Worm (Caenorhabditis elegans) whole organism, young adult: Measurements from ENCODE around the gene srt-29.

Experiments
- T26A5.8 ChIP-seq: sonication (generic microtip); optimal IDR thresholded peaks from 2 replicates; lab custom pipeline; 2016; ENCODE audit warnings: missing genetic modification characterization, missing compliant biosample characterization
- ZK185.1 ChIP-seq: sonication (generic microtip); optimal IDR thresholded peaks from 2 replicates; lab custom pipeline; 2016; ENCODE audit warnings: mild to moderate bottlenecking, missing genetic modification characterization, missing compliant biosample characterization; ENCODE audit not compliant: poor library complexity, severe bottlenecking
- madf-3 ChIP-seq: fragments of 200-800 bp; sonication (Bioruptor generic); IDR thresholded peaks from 2 replicates; pipeline ENCODE4 v1.3.6; 2022; ENCODE audit warnings: missing genetic modification reagents, missing genetic modification characterization, missing compliant biosample characterization
- nhr-90 ChIP-seq: sonication (generic microtip); optimal IDR thresholded peaks from 2 replicates; lab custom pipeline; 2016; ENCODE audit warnings: missing genotype, mild to moderate bottlenecking, missing genetic modification characterization, missing compliant biosample characterization
- zim-3 ChIP-seq: sonication (generic microtip); optimal IDR thresholded peaks from 2 replicates; lab custom pipeline; 2017; ENCODE audit warnings: mild to moderate bottlenecking, missing genetic modification characterization, moderate library complexity, missing compliant biosample characterization

- TF ChIP-seq ZK185.1 (tag; lab: Kevin White, UChicago) = no peak
- no peak for TF ChIP-seq madf-3 (GFP tag; lab: Robert Waterston, UW)
- no peak for TF ChIP-seq nhr-90 (tag; lab: Kevin White, UChicago)
- TF ChIP-seq zim-3 (tag; lab: Kevin White, UChicago) = no peak
- no peak for TF ChIP-seq T26A5.8 (tag; lab: Kevin White, UChicago)
These were observed 7.5 kb downstream of the srt-29 start, which contains the start of gene C24B9.3 for ce11 chrV:2711429-2711828.
